Fruit fly (Drosophila melanogaster) whole organism, embryonic: ENCODE measurements around the gene 5-HT7.

Experiments used
- ATbp ChIP-seq: fragments of 200-800 bp; sonication (Bioruptor generic); optimal IDR thresholded peaks from 2 replicates; lab custom pipeline; 2017; ENCODE audit warnings: missing biosample characterization, mild to moderate bottlenecking, missing genetic modification characterization, missing genetic modification reagents
- Ada2b ChIP-seq: fragments of 200-800 bp; sonication (Bioruptor generic); IDR thresholded peaks from 2 replicates; pipeline ENCODE4 v1.3.6; 2022; ENCODE audit warnings: missing biosample characterization, missing genetic modification characterization
- Atf6 ChIP-seq: fragments of 200-800 bp; sonication (Bioruptor generic); IDR thresholded peaks from 2 replicates; pipeline ENCODE4 v1.3.6; 2022; ENCODE audit warnings: missing biosample characterization, missing genetic modification characterization
- CG10267 ChIP-seq: fragments of 200-800 bp; sonication (Bioruptor generic); optimal IDR thresholded peaks from 2 replicates; lab custom pipeline; 2018; ENCODE audit warnings: missing biosample characterization, mild to moderate bottlenecking, missing genetic modification characterization, moderate library complexity
- CG10565 ChIP-seq: fragments of 200-800 bp; sonication (Bioruptor generic); optimal IDR thresholded peaks from 3 replicates; lab custom pipeline; 2016; ENCODE audit warnings: missing biosample characterization, mild to moderate bottlenecking, missing genetic modification characterization
- CG1233 ChIP-seq: fragments of 200-800 bp; sonication (Bioruptor generic); optimal IDR thresholded peaks from 4 replicates; lab custom pipeline; 2018; ENCODE audit warnings: missing biosample characterization, mild to moderate bottlenecking, missing genetic modification characterization
- CG1529 ChIP-seq: fragments of 200-800 bp; sonication (Bioruptor generic); optimal IDR thresholded peaks from 3 replicates; lab custom pipeline; 2018; ENCODE audit warnings: missing biosample characterization, missing genetic modification characterization
- CG15479 ChIP-seq: fragments of 200-800 bp; sonication (Bioruptor generic); optimal IDR thresholded peaks from 3 replicates; lab custom pipeline; 2019; ENCODE audit warnings: missing biosample characterization, mild to moderate bottlenecking, missing genetic modification characterization, moderate library complexity
- CG15696 ChIP-seq: fragments of 200-800 bp; sonication (Bioruptor generic); optimal IDR thresholded peaks from 2 replicates; lab custom pipeline; 2019; ENCODE audit warnings: missing biosample characterization, mild to moderate bottlenecking, missing genetic modification characterization, moderate library complexity
- CG16779 ChIP-seq: fragments of 200-800 bp; sonication (Bioruptor generic); IDR thresholded peaks from 2 replicates; pipeline ENCODE4 v1.3.6; 2022; ENCODE audit warnings: missing biosample characterization, missing genetic modification characterization
- CG2712 ChIP-seq: fragments of 200-800 bp; optimal IDR thresholded peaks from 3 replicates; lab custom pipeline; 2019; ENCODE audit warnings: missing biosample characterization, mild to moderate bottlenecking, missing genetic modification characterization, moderate library complexity
- CG31441 ChIP-seq: fragments of 200-800 bp; sonication (Bioruptor generic); IDR thresholded peaks from 2 replicates; pipeline ENCODE4 v1.3.6; 2022; ENCODE audit warnings: missing biosample characterization, missing genetic modification characterization
- CG32532 ChIP-seq: fragments of 200-800 bp; sonication (Bioruptor generic); IDR thresholded peaks from 2 replicates; pipeline ENCODE4 v1.3.6; 2022; ENCODE audit warnings: missing biosample characterization, missing genetic modification characterization
- CG33213 ChIP-seq: fragments of 200-800 bp; sonication (Bioruptor generic); optimal IDR thresholded peaks from 3 replicates; lab custom pipeline; 2016; ENCODE audit warnings: missing biosample characterization, missing genetic modification characterization
- CG3407 ChIP-seq: fragments of 200-800 bp; sonication (Bioruptor generic); optimal IDR thresholded peaks from 2 replicates; lab custom pipeline; 2018; ENCODE audit warnings: missing biosample characterization, mild to moderate bottlenecking, missing genetic modification characterization
- CG34224 ChIP-seq: fragments of 200-800 bp; sonication (Bioruptor generic); IDR thresholded peaks from 3 replicates; pipeline ENCODE4 v1.3.6; 2022; ENCODE audit warnings: missing biosample characterization, missing genetic modification characterization; ENCODE audit not compliant: partially characterized antibody
- CG5180 ChIP-seq: fragments of 200-800 bp; sonication (Bioruptor generic); optimal IDR thresholded peaks from 3 replicates; lab custom pipeline; 2017; ENCODE audit warnings: missing biosample characterization, missing genetic modification characterization, mild to moderate bottlenecking, moderate library complexity, missing genetic modification reagents
- CG8388 ChIP-seq: fragments of 200-800 bp; sonication (Bioruptor generic); optimal IDR thresholded peaks from 2 replicates; lab custom pipeline; 2019; ENCODE audit warnings: missing biosample characterization, mild to moderate bottlenecking, missing genetic modification characterization, moderate library complexity
- CG8924 ChIP-seq: fragments of 200-800 bp; optimal IDR thresholded peaks from 3 replicates; lab custom pipeline; 2019; ENCODE audit warnings: missing biosample characterization, mild to moderate bottlenecking, missing genetic modification characterization, moderate library complexity
- CG9609 ChIP-seq: fragments of 200-800 bp; sonication (Bioruptor generic); optimal IDR thresholded peaks from 3 replicates; lab custom pipeline; 2016; ENCODE audit warnings: missing biosample characterization, missing genetic modification characterization
- D ChIP-seq, 2 experiments: fragments of 200-800 bp in 1 of 2; fragments of >200 bp in 1 of 2; sonication (Bioruptor generic) in 1 of 2; optimal IDR thresholded peaks; 2 replicates in 1 of 2; 3 replicates in 1 of 2; lab custom pipeline; 2017; ENCODE audit warnings: mild to moderate bottlenecking in 1 of 2, missing biosample characterization in 1 of 2, missing genetic modification characterization in 1 of 2, missing genetic modification reagents in 1 of 2
- Dek ChIP-seq: fragments of 200-800 bp; sonication (Bioruptor generic); optimal IDR thresholded peaks from 3 replicates; lab custom pipeline; 2019; ENCODE audit warnings: missing biosample characterization, mild to moderate bottlenecking, missing genetic modification characterization, moderate library complexity
- Elba2 ChIP-seq: fragments of 200-800 bp; sonication (Bioruptor generic); optimal IDR thresholded peaks from 3 replicates; lab custom pipeline; 2016; ENCODE audit warnings: missing biosample characterization, missing genetic modification characterization
- Fer1 ChIP-seq: fragments of 200-800 bp; sonication (Bioruptor generic); optimal IDR thresholded peaks from 2 replicates; lab custom pipeline; 2017; ENCODE audit warnings: missing biosample characterization, mild to moderate bottlenecking, missing genetic modification characterization
- HLH3B ChIP-seq: fragments of 200-800 bp; sonication (Bioruptor generic); IDR thresholded peaks from 2 replicates; pipeline ENCODE4 v1.3.6; 2022; ENCODE audit warnings: missing biosample characterization, missing genetic modification characterization
- Hr3 ChIP-seq: fragments of 200-800 bp; sonication (Bioruptor generic); optimal IDR thresholded peaks from 3 replicates; lab custom pipeline; 2016; ENCODE audit warnings: missing biosample characterization, missing genetic modification characterization
- Kr ChIP-seq: fragments of 200-800 bp; sonication (Bioruptor generic); optimal IDR thresholded peaks from 2 replicates; lab custom pipeline; 2017; ENCODE audit warnings: missing biosample characterization, mild to moderate bottlenecking, missing genetic modification characterization
- MTF-1 ChIP-seq: fragments of 200-800 bp; sonication (Bioruptor generic); optimal IDR thresholded peaks from 2 replicates; lab custom pipeline; 2018; ENCODE audit warnings: missing biosample characterization, mild to moderate bottlenecking, missing genetic modification characterization, borderline replicate concordance
- NfI ChIP-seq: fragments of 200-800 bp; sonication (Bioruptor generic); optimal IDR thresholded peaks from 3 replicates; lab custom pipeline; 2018; ENCODE audit warnings: missing biosample characterization, mild to moderate bottlenecking, missing genetic modification characterization, moderate library complexity
- Opbp ChIP-seq: fragments of 200-800 bp; sonication (Bioruptor generic); IDR thresholded peaks from 3 replicates; pipeline ENCODE4 v1.3.6; 2022; ENCODE audit warnings: missing biosample characterization, missing genetic modification characterization; ENCODE audit not compliant: partially characterized antibody
- Spps ChIP-seq: fragments of 200-800 bp; sonication (Bioruptor generic); optimal IDR thresholded peaks from 2 replicates; lab custom pipeline; 2018; ENCODE audit warnings: missing biosample characterization, mild to moderate bottlenecking, missing genetic modification characterization
- Xrp1 ChIP-seq: fragments of 200-800 bp; sonication (Bioruptor generic); IDR thresholded peaks from 2 replicates; pipeline ENCODE4 v1.3.6; 2022; ENCODE audit warnings: missing biosample characterization, missing genetic modification characterization
- abd-A ChIP-seq: fragments of 200-800 bp; sonication (Bioruptor generic); optimal IDR thresholded peaks from 3 replicates; lab custom pipeline; 2019; ENCODE audit warnings: missing biosample characterization, mild to moderate bottlenecking, missing genetic modification characterization, moderate library complexity
- chif ChIP-seq, 2 experiments: fragments of 200-800 bp; sonication (Bioruptor generic); optimal IDR thresholded peaks; 3 replicates each; lab custom pipeline; 2016; ENCODE audit warnings: missing biosample characterization in 2 of 2, missing genetic modification characterization in 2 of 2
- crp ChIP-seq, 2 experiments: fragments of 200-800 bp; sonication (Bioruptor generic); optimal IDR thresholded peaks; 2 replicates in 1 of 2; 3 replicates in 1 of 2; lab custom pipeline; 2017; ENCODE audit warnings: missing biosample characterization in 2 of 2, missing genetic modification characterization in 2 of 2, mild to moderate bottlenecking in 1 of 2, moderate library complexity in 1 of 2
- da ChIP-seq: fragments of 200-800 bp; sonication (Bioruptor generic); optimal IDR thresholded peaks from 2 replicates; lab custom pipeline; 2016; ENCODE audit warnings: missing biosample characterization, missing genetic modification characterization
- emc ChIP-seq: fragments of 200-800 bp; sonication (Bioruptor generic); optimal IDR thresholded peaks from 2 replicates; lab custom pipeline; 2016; ENCODE audit warnings: missing biosample characterization, missing genetic modification characterization
- ewg ChIP-seq: fragments of 200-800 bp; sonication (Bioruptor generic); optimal IDR thresholded peaks from 3 replicates; lab custom pipeline; 2017; ENCODE audit warnings: mild to moderate bottlenecking, missing biosample characterization, missing genetic modification reagents, missing genetic modification characterization
- fu2 ChIP-seq: fragments of 200-800 bp; sonication (Bioruptor generic); optimal IDR thresholded peaks from 2 replicates; lab custom pipeline; 2016; ENCODE audit warnings: missing biosample characterization, missing genetic modification characterization
- gcm2 ChIP-seq: fragments of 200-800 bp; sonication (Bioruptor generic); optimal IDR thresholded peaks from 2 replicates; lab custom pipeline; 2016; ENCODE audit warnings: missing biosample characterization, missing genetic modification characterization
- lmd ChIP-seq: fragments of 200-800 bp; sonication (Bioruptor generic); IDR thresholded peaks from 2 replicates; pipeline ENCODE4 v1.3.6; 2022; ENCODE audit warnings: missing biosample characterization, missing genetic modification characterization
- mirr ChIP-seq: fragments of 200-800 bp; sonication (Bioruptor generic); optimal IDR thresholded peaks from 3 replicates; lab custom pipeline; 2018; ENCODE audit warnings: missing biosample characterization, mild to moderate bottlenecking, missing genetic modification characterization
- pb ChIP-seq: fragments of 200-800 bp; sonication (Bioruptor generic); optimal IDR thresholded peaks from 3 replicates; lab custom pipeline; 2016; ENCODE audit warnings: missing biosample characterization, missing genetic modification characterization
- schlank ChIP-seq: fragments of 200-800 bp; sonication (Bioruptor generic); optimal IDR thresholded peaks from 2 replicates; lab custom pipeline; 2018; ENCODE audit warnings: missing biosample characterization, mild to moderate bottlenecking, missing genetic modification characterization
- sens ChIP-seq: fragments of 200-800 bp; sonication (Bioruptor generic); peaks from one replicate; lab custom pipeline; 2016; ENCODE audit warnings: missing biosample characterization, missing genetic modification characterization
- seq ChIP-seq: fragments of 200-800 bp; sonication (Bioruptor generic); IDR thresholded peaks from 2 replicates; pipeline ENCODE4 v1.3.6; 2022; ENCODE audit warnings: missing biosample characterization, missing genetic modification characterization
- slou ChIP-seq: fragments of 200-800 bp; sonication (Bioruptor generic); optimal IDR thresholded peaks from 3 replicates; lab custom pipeline; 2016; ENCODE audit warnings: missing biosample characterization, missing genetic modification characterization
- sqz ChIP-seq: fragments of 200-800 bp; sonication (Bioruptor generic); optimal IDR thresholded peaks from 3 replicates; lab custom pipeline; 2018; ENCODE audit warnings: missing biosample characterization, mild to moderate bottlenecking, missing genetic modification characterization
- unc-4 ChIP-seq: fragments of 200-800 bp; sonication (Bioruptor generic); IDR thresholded peaks from 2 replicates; pipeline ENCODE4 v1.3.6; 2022; ENCODE audit warnings: missing biosample characterization, missing genetic modification characterization; ENCODE audit not compliant: partially characterized antibody
- zen2 ChIP-seq: fragments of 200-800 bp; sonication (Bioruptor generic); IDR thresholded peaks from 3 replicates; pipeline ENCODE4 v1.3.6; 2022; ENCODE audit warnings: missing biosample characterization, missing genetic modification characterization; ENCODE audit not compliant: partially characterized antibody
- zfh2 ChIP-seq: fragments of 200-800 bp; sonication (Bioruptor generic); optimal IDR thresholded peaks from 2 replicates; lab custom pipeline; 2016; ENCODE audit warnings: missing biosample characterization, missing genetic modification characterization

Gene 5-HT7

DNA sequence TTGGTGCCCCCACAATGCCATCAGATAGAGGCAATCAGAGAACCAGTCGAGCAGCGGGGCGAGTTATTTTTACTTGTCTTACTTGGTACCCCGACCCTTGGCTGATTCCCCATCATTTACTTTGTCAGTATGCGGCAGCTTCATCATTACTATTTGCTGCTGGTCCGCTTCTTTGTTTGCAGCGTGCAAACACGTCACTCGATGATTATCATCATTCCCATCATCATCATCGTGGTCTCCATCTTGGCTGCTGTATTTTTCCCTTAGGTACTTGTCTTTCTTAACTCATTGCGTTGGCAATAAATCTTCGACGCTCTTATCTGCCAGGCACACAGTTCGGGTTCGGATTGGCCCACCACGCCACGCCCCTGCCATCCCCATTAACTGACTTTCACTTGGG, 84.6 kb downstream of the 5-HT7 start (continued):
- no peak for TF ChIP-seq fu2
- TF ChIP-seq lmd (GFP tag; lab: Robert Waterston, UW): no peak
- TF ChIP-seq CG32532 (GFP tag; lab: Robert Waterston, UW): no peak
- no peak for TF ChIP-seq zfh2 (GFP tag; lab: Kevin White, UChicago)
- no peak for TF ChIP-seq Elba2 (GFP tag; lab: Kevin White, UChicago)
- no peak for TF ChIP-seq CG34224 (GFP tag; lab: Robert Waterston, UW)
- no peak for TF ChIP-seq Xrp1
- no peak for TF ChIP-seq CG1233
- TF ChIP-seq mirr (GFP tag; lab: Kevin White, UChicago): no peak
- no peak for TF ChIP-seq gcm2 (GFP tag; lab: Kevin White, UChicago)
- no peak for TF ChIP-seq NfI
- TF ChIP-seq ewg: no peak
- no peak for TF ChIP-seq Hr3 (GFP tag; lab: Kevin White, UChicago)
- TF ChIP-seq slou (GFP tag; lab: Kevin White, UChicago): no peak
- no peak for TF ChIP-seq CG10565 (GFP tag; lab: Kevin White, UChicago)
- TF ChIP-seq Opbp (GFP tag; lab: Robert Waterston, UW): no peak
- no peak for TF ChIP-seq CG33213 (GFP tag; lab: Kevin White, UChicago)
- no peak for TF ChIP-seq schlank (tag; lab: Kevin White, UChicago)
- no peak for TF ChIP-seq CG10267 (tag; lab: Kevin White, UChicago)
- TF ChIP-seq Ada2b (GFP tag; lab: Robert Waterston, UW): no peak
- TF ChIP-seq abd-A (tag; lab: Kevin White, UChicago): no peak
- TF ChIP-seq HLH3B: no peak
- TF ChIP-seq CG15696 (tag; lab: Kevin White, UChicago): peak; percentile 37
- no peak for TF ChIP-seq CG5180 (GFP tag; lab: Kevin White, UChicago)
- no peak for TF ChIP-seq CG8388 (GFP tag; lab: Kevin White, UChicago)
- TF ChIP-seq Atf6 (GFP tag; lab: Robert Waterston, UW): no peak
- peak; percentile 59 for TF ChIP-seq ATbp (GFP tag; lab: Kevin White, UChicago)
- TF ChIP-seq sens: peak; percentile 73
- no peak for TF ChIP-seq CG16779 (GFP tag; lab: Robert Waterston, UW)
- peak; percentile 2 for TF ChIP-seq MTF-1 (GFP tag; lab: Kevin White, UChicago)
- no peak for TF ChIP-seq Spps
- no peak for TF ChIP-seq CG2712
- TF ChIP-seq zen2: no peak
- TF ChIP-seq pb (GFP tag; lab: Kevin White, UChicago): no peak
- 0 out of 2 replicates have a peak, but pooled peaks have one; percentile 15 for TF ChIP-seq seq (GFP tag; lab: Robert Waterston, UW)
- no peak for TF ChIP-seq crp (GFP tag; optimal IDR thresholded peaks at IDR 0.05; lab: Kevin White, UChicago)
- TF ChIP-seq Kr (GFP tag; lab: Kevin White, UChicago): peak; percentile 9
- no peak for TF ChIP-seq emc
- TF ChIP-seq sqz (GFP tag; lab: Kevin White, UChicago): no peak
- no peak for TF ChIP-seq da (GFP tag; lab: Kevin White, UChicago)
- no peak for TF ChIP-seq D (optimal IDR thresholded peaks at IDR 0.05; lab: Kevin White, UChicago)
- peak; percentile 8 for TF ChIP-seq D (GFP tag; optimal IDR thresholded peaks at IDR 0.05; lab: Kevin White, UChicago)
- no peak for TF ChIP-seq unc-4 (GFP tag; lab: Robert Waterston, UW)
- no peak for TF ChIP-seq Fer1 (GFP tag; lab: Kevin White, UChicago)
- TF ChIP-seq CG31441 (GFP tag; lab: Robert Waterston, UW): no peak
- TF ChIP-seq CG8924 (tag; lab: Kevin White, UChicago): no peak
- no peak for TF ChIP-seq CG9609
- TF ChIP-seq CG3407: peak; percentile 14
- no peak for TF ChIP-seq CG1529 (GFP tag; lab: Kevin White, UChicago)
- no peak for TF ChIP-seq CG15479 (GFP tag; lab: Kevin White, UChicago)
- TF ChIP-seq chif (GFP tag; optimal IDR thresholded peaks at IDR 0.05; lab: Kevin White, UChicago): peak in 1 of 2 experiments; percentile 12
- TF ChIP-seq Dek (tag; lab: Kevin White, UChicago): no peak
